Worm (Caenorhabditis elegans): ENCODE results near the gene toe-2.

Gene toe-2

DNA sequence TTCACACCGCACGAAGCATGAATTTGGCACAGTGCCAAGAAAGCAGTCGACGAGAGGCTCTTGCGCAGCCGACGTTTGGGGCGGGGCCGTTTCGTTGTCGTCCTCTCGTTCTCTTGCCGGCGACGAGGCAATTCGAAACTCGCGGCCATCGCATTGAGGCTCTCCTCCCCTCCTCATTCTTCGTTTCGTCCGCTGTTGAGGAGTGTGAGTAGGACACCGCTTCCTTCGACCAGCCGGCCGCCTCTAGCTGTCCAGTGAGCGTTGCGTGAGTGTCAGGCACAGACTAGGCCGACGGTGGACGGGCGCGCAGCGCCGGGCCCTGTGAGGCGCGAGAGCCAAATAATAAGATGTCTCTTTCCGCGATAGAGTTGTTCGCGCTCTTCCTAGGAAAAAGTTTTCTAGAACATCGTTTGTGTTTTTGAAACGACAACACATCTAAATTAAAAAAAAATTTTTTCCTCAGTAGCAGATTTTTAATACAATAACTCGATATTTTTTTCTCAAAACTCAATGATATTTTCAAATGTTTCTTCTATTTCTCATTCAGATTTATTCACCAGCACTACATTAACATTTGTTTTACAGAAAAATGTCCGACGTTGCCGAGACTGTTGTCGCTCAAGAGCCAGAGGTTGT is 29.2 kb downstream of the toe-2 start, which contains the start of the genes T28D9.11 and T28D9.1 (continued):
- peak in 1 of 2 experiments; percentile 58 for TF ChIP-seq hif-1 (tag; optimal IDR thresholded peaks at IDR 0.05)
- no peak for TF ChIP-seq tag-97 (GFP tag; IDR thresholded peaks at IDR 0.05)
- peak; percentile 77 for TF ChIP-seq fkh-10 (GFP tag; optimal IDR thresholded peaks at IDR 0.05)
- TF ChIP-seq ceh-62 (tag; optimal IDR thresholded peaks at IDR 0.05) = no peak
- TF ChIP-seq dpl-1 (GFP tag; optimal IDR thresholded peaks at IDR 0.05) = peak; percentile 44

DNA sequence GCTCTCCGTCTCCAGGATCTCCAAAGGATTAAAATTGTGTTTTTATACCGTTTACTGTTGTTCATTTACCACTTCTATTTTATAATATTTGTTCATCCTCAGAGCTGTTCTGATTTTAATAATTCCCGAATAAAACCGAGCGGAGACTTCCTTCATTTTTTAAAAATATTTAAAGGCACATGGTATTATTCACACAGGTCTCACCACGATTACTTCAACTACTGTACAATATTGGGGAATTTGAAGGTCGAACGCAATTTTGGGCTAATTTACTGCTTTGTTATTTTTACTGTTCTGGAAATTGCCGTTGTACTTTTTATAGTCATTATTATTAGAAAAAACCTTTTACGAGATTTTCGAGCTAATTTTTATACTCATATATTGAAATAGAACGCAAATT is 30.0 kb downstream of the toe-2 start:
- TF ChIP-seq nhr-102 (tag; optimal IDR thresholded peaks at IDR 0.05) (no peak), fkh-10 (GFP tag; optimal IDR thresholded peaks at IDR 0.05) (no peak), ztf-11 (tag; optimal IDR thresholded peaks at IDR 0.05) (no peak), ces-1 (GFP tag; optimal IDR thresholded peaks at IDR 0.05) (no peak), unc-130 (GFP tag; optimal IDR thresholded peaks at IDR 0.05) (peak; percentile 80), Y5F2A.4 (GFP tag; optimal IDR thresholded peaks at IDR 0.05) (peak; percentile 8), mes-2 (tag; optimal IDR thresholded peaks at IDR 0.05; ENCODE audit: poor library complexity, severe bottlenecking) (no peak), D1046.2 (GFP tag; IDR thresholded peaks at IDR 0.05) (no peak), daf-19 (GFP tag; conservative IDR thresholded peaks at IDR 0.05) (no peak), tra-1 (GFP tag; IDR thresholded peaks at IDR 0.05) (0 out of 2 replicates have a peak, but pooled peaks have one; percentile 11), dmd-6 (GFP tag; IDR thresholded peaks at IDR 0.05) (no peak), daf-8 (GFP tag; IDR thresholded peaks at IDR 0.05) (no peak), spr-3 (GFP tag; optimal IDR thresholded peaks at IDR 0.05) (no peak), madf-5 (GFP tag; IDR thresholded peaks at IDR 0.05) (0 out of 4 replicates have a peak, but pooled peaks of 1 of the 2 experiments have one; percentile 19), nhr-42 (GFP tag; IDR thresholded peaks at IDR 0.05) (no peak), nhr-11 (tag; optimal IDR thresholded peaks at IDR 0.05) (no peak), F49E8.2 (tag; optimal IDR thresholded peaks at IDR 0.05; ENCODE audit: borderline replicate concordance) (peak; percentile 81), snpc-1.2 (GFP tag; IDR thresholded peaks at IDR 0.05) (peak; percentile 63), nhr-111 (GFP tag; optimal IDR thresholded peaks at IDR 0.05) (no peak), Y105C5A.15 (GFP tag; IDR thresholded peaks at IDR 0.05) (no peak), dmd-8 (GFP tag; IDR thresholded peaks at IDR 0.05) (peak; percentile 37; the same call in 1 of the 2 replicates), hlh-11 (tag; optimal IDR thresholded peaks at IDR 0.05) (no peak), Y48G9A.11 (GFP tag; IDR thresholded peaks at IDR 0.05) (peak; percentile 56; the same call in 1 of the 2 replicates), zag-1 (tag; optimal IDR thresholded peaks at IDR 0.05) (no peak), pha-4 (GFP tag; IDR thresholded peaks at IDR 0.05) (peak; percentile 60; the same call in 1 of the 2 replicates), pha-4 (tag; optimal IDR thresholded peaks at IDR 0.05) (no peak), F44E2.7 (GFP tag; IDR thresholded peaks at IDR 0.05) (no peak), lin-38 (GFP tag; IDR thresholded peaks at IDR 0.05) (peak; percentile 72), lim-7 (GFP tag; IDR thresholded peaks at IDR 0.05) (peak; percentile 48; the same call in 1 of the 2 replicates), attf-4 (tag; optimal IDR thresholded peaks at IDR 0.05) (no peak), daf-12 (tag; optimal IDR thresholded peaks at IDR 0.05) (no peak), arid-1 (GFP tag; conservative IDR thresholded peaks at IDR 0.05) (peak; percentile 68; the same call in 1 of the 2 replicates), hlh-30 (tag; optimal IDR thresholded peaks at IDR 0.05; ENCODE audit: insufficient read depth) (no peak), ceh-62 (tag; optimal IDR thresholded peaks at IDR 0.05) (no peak)

DNA sequence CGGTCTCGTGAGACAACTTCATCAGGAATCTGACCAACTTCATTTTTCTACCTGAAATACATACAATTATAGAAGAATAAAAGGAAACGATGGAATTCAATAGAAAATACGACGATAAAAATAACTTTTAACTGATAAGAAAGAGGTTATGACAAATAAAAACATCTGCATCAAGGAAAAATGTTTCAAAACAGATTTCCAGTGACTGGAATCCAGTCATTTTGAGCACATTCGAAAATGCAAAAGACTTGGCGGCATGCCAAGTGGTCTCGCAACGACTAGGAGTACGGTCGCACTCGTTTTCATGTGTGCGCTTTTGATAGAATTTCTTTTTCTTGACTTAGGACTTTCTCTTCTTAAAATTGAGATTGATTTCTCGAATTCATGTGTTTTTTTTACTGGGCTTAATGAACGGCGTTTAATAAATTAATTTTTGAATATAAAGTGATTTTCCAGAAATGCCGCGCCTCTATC is 31.4 kb downstream of the toe-2 start, which contains the start of the genes snr-3 and rsp-5:
TSS of gene snr-3 (minus strand) at position 51 of the 474 bp plus-strand sequence.
TSS of gene rsp-5 (plus strand) at position 455 of the 474 bp plus-strand sequence.
- peak; percentile 23 for TF ChIP-seq unc-130 (GFP tag; optimal IDR thresholded peaks at IDR 0.05)
- TF ChIP-seq nhr-76 (tag; optimal IDR thresholded peaks at IDR 0.05) = no peak
- no peak for TF ChIP-seq T20F7.1 (GFP tag; optimal IDR thresholded peaks at IDR 0.05)
- TF ChIP-seq nhr-28 (tag; optimal IDR thresholded peaks at IDR 0.05) = peak; percentile 58
- TF ChIP-seq ceh-28 (tag; optimal IDR thresholded peaks at IDR 0.05) = no peak
- peak; percentile 92 to 99 for TF ChIP-seq lsy-2 (tag; optimal IDR thresholded peaks at IDR 0.05)
- no peak for TF ChIP-seq ceh-20 (GFP tag; IDR thresholded peaks at IDR 0.05)
- no peak for TF ChIP-seq nhr-10 (tag; optimal IDR thresholded peaks at IDR 0.05)
- no peak for TF ChIP-seq lin-15B (tag; optimal IDR thresholded peaks at IDR 0.05)
- TF ChIP-seq hmg-1.1 (GFP tag; IDR thresholded peaks at IDR 0.05) = peak; percentile 47; the same call in 1 of the 2 replicates
- TF ChIP-seq nhr-25 (tag; optimal IDR thresholded peaks at IDR 0.05; ENCODE audit: borderline replicate concordance, insufficient read depth) = peak; percentile 61
- no peak for TF ChIP-seq F37D6.2 (tag; optimal IDR thresholded peaks at IDR 0.05)
- peak; percentile 95 for TF ChIP-seq aha-1 (tag)
- peak; percentile 98 for TF ChIP-seq D1046.2 (GFP tag; IDR thresholded peaks at IDR 0.05)
- peak; percentile 29; the same call in 1 of the 2 replicates for TF ChIP-seq dmd-6 (GFP tag; IDR thresholded peaks at IDR 0.05)

All from whole organism, L4 larva.